Fruit fly (Drosophila melanogaster) whole organism, embryonic: ENCODE measurements around the gene CG8042.

Experiments used
- Abd-B ChIP-seq: fragments of 200-800 bp; sonication (Bioruptor generic); optimal IDR thresholded peaks from 2 replicates; lab custom pipeline; 2018; ENCODE audit warnings: missing biosample characterization, mild to moderate bottlenecking, missing genetic modification characterization, moderate library complexity
- B-H2 ChIP-seq: fragments of 200-800 bp; sonication (Bioruptor generic); optimal IDR thresholded peaks from 2 replicates; lab custom pipeline; 2018; ENCODE audit warnings: missing biosample characterization, mild to moderate bottlenecking, missing genetic modification characterization
- Bdp1 ChIP-seq: fragments of 200-800 bp; sonication (Bioruptor generic); optimal IDR thresholded peaks from 3 replicates; lab custom pipeline; 2016; ENCODE audit warnings: missing biosample characterization, missing genetic modification characterization
- Bgb ChIP-seq: fragments of 200-800 bp; sonication (Bioruptor generic); IDR thresholded peaks from 2 replicates; pipeline ENCODE4 v1.3.6; 2022; ENCODE audit warnings: missing biosample characterization, missing genetic modification characterization; ENCODE audit not compliant: partially characterized antibody
- CG10147 ChIP-seq: fragments of 200-800 bp; sonication (Bioruptor generic); optimal IDR thresholded peaks from 2 replicates; lab custom pipeline; 2019; ENCODE audit warnings: missing biosample characterization, mild to moderate bottlenecking, missing genetic modification characterization, moderate library complexity
- CG10321 ChIP-seq: fragments of 200-800 bp; sonication (Bioruptor generic); IDR thresholded peaks from 2 replicates; pipeline ENCODE4 v1.3.6; 2022; ENCODE audit warnings: missing biosample characterization, missing genetic modification characterization
- CG10654 ChIP-seq: fragments of 200-800 bp; sonication (Bioruptor generic); optimal IDR thresholded peaks from 2 replicates; lab custom pipeline; 2016; ENCODE audit warnings: missing biosample characterization, missing genetic modification characterization
- CG11504 ChIP-seq: fragments of 200-800 bp; sonication (Bioruptor generic); optimal IDR thresholded peaks from 3 replicates; lab custom pipeline; 2019; ENCODE audit warnings: missing biosample characterization, mild to moderate bottlenecking, missing genetic modification characterization, moderate library complexity
- CG11723 ChIP-seq: fragments of 200-800 bp; sonication (Bioruptor generic); optimal IDR thresholded peaks from 2 replicates; lab custom pipeline; 2017; ENCODE audit warnings: missing biosample characterization, mild to moderate bottlenecking, missing genetic modification characterization
- CG13123 ChIP-seq: fragments of 200-800 bp; sonication (Bioruptor generic); optimal IDR thresholded peaks from 2 replicates; lab custom pipeline; 2016; ENCODE audit warnings: missing biosample characterization, missing genetic modification characterization
- CG14441 ChIP-seq: fragments of 200-800 bp; sonication (Bioruptor generic); IDR thresholded peaks from 2 replicates; pipeline ENCODE4 v1.3.6; 2022; ENCODE audit warnings: missing biosample characterization, missing genetic modification characterization
- CG17568 ChIP-seq: fragments of 200-800 bp; sonication (Bioruptor generic); optimal IDR thresholded peaks from 2 replicates; lab custom pipeline; 2018; ENCODE audit warnings: missing biosample characterization, mild to moderate bottlenecking, missing genetic modification characterization, moderate library complexity
- CG3281 ChIP-seq: fragments of 200-800 bp; sonication (Bioruptor generic); optimal IDR thresholded peaks from 3 replicates; lab custom pipeline; 2017; ENCODE audit warnings: missing biosample characterization, mild to moderate bottlenecking, missing genetic modification characterization
- CG6683 ChIP-seq: fragments of 200-800 bp; sonication (Bioruptor generic); optimal IDR thresholded peaks from 2 replicates; lab custom pipeline; 2017; ENCODE audit warnings: missing biosample characterization, mild to moderate bottlenecking, missing genetic modification characterization, missing genetic modification reagents
- CG9437 ChIP-seq: fragments of 200-800 bp; sonication (Bioruptor generic); optimal IDR thresholded peaks from 2 replicates; lab custom pipeline; 2018; ENCODE audit warnings: missing biosample characterization, mild to moderate bottlenecking, missing genetic modification characterization
- CG9727 ChIP-seq: fragments of 200-800 bp; sonication (Bioruptor generic); optimal IDR thresholded peaks from 3 replicates; lab custom pipeline; 2017; ENCODE audit warnings: missing biosample characterization, mild to moderate bottlenecking, missing genetic modification characterization
- CG9797 ChIP-seq: fragments of 200-800 bp; sonication (Bioruptor generic); optimal IDR thresholded peaks from 3 replicates; lab custom pipeline; 2018; ENCODE audit warnings: missing biosample characterization, mild to moderate bottlenecking, missing genetic modification characterization
- CrebB ChIP-seq: fragments of 200-800 bp; sonication (Bioruptor generic); optimal IDR thresholded peaks from 3 replicates; lab custom pipeline; 2018; ENCODE audit warnings: missing biosample characterization, mild to moderate bottlenecking, missing genetic modification characterization
- H2.0 ChIP-seq: fragments of 200-800 bp; sonication (Bioruptor generic); IDR thresholded peaks from 2 replicates; pipeline ENCODE4 v1.3.6; 2022; ENCODE audit warnings: missing biosample characterization, missing genetic modification characterization
- HmgD ChIP-seq: fragments of 200-800 bp; sonication (Bioruptor generic); optimal IDR thresholded peaks from 3 replicates; lab custom pipeline; 2016; ENCODE audit warnings: missing biosample characterization, missing genetic modification characterization
- HmgZ ChIP-seq: fragments of 200-800 bp; sonication (Bioruptor generic); optimal IDR thresholded peaks from 2 replicates; lab custom pipeline; 2018; ENCODE audit warnings: missing biosample characterization, mild to moderate bottlenecking, missing genetic modification characterization
- Hmr ChIP-seq: fragments of 200-800 bp; sonication (Bioruptor generic); optimal IDR thresholded peaks from 3 replicates; lab custom pipeline; 2017; ENCODE audit warnings: mild to moderate bottlenecking, missing biosample characterization, missing genetic modification reagents, missing genetic modification characterization
- Lhr ChIP-seq: fragments of 200-800 bp; sonication (Bioruptor generic); optimal IDR thresholded peaks from 3 replicates; lab custom pipeline; 2017; ENCODE audit warnings: mild to moderate bottlenecking, missing biosample characterization, missing genetic modification reagents, missing genetic modification characterization
- Lim3 ChIP-seq: fragments of 200-800 bp; sonication (Bioruptor generic); IDR thresholded peaks from 2 replicates; pipeline ENCODE4 v1.3.6; 2022; ENCODE audit warnings: missing biosample characterization, missing genetic modification characterization
- Lpt ChIP-seq: fragments of >200 bp; optimal IDR thresholded peaks from 2 replicates; lab custom pipeline; 2018; ENCODE audit warnings: missing biosample characterization, missing genetic modification characterization
- Mes4 ChIP-seq: fragments of 200-800 bp; sonication (Bioruptor generic); optimal IDR thresholded peaks from 2 replicates; lab custom pipeline; 2016; ENCODE audit warnings: missing biosample characterization, missing genetic modification characterization
- Nf-YC ChIP-seq: fragments of 200-800 bp; optimal IDR thresholded peaks from 3 replicates; lab custom pipeline; 2019; ENCODE audit warnings: missing biosample characterization, mild to moderate bottlenecking, missing genetic modification characterization, moderate library complexity
- Oli ChIP-seq: fragments of 200-800 bp; sonication (Bioruptor generic); optimal IDR thresholded peaks from 2 replicates; lab custom pipeline; 2018; ENCODE audit warnings: missing biosample characterization, mild to moderate bottlenecking, missing genetic modification characterization, moderate library complexity
- Rx ChIP-seq: fragments of 200-800 bp; sonication (Bioruptor generic); IDR thresholded peaks from 2 replicates; pipeline ENCODE4 v1.3.6; 2022; ENCODE audit warnings: missing biosample characterization, missing genetic modification characterization
- Taf1 ChIP-seq: fragments of 200-800 bp; sonication (Bioruptor generic); IDR thresholded peaks from 2 replicates; pipeline ENCODE4 v1.3.6; 2022; ENCODE audit warnings: missing biosample characterization, missing genetic modification characterization
- bigmax ChIP-seq: fragments of 200-800 bp; sonication (Bioruptor generic); optimal IDR thresholded peaks from 2 replicates; lab custom pipeline; 2018; ENCODE audit warnings: missing biosample characterization, mild to moderate bottlenecking, missing genetic modification characterization
- dan ChIP-seq: fragments of 200-800 bp; sonication (Bioruptor generic); IDR thresholded peaks from 2 replicates; pipeline ENCODE4 v1.3.6; 2022; ENCODE audit warnings: missing biosample characterization, missing genetic modification characterization
- danr ChIP-seq: fragments of 200-800 bp; sonication (Bioruptor generic); IDR thresholded peaks from 2 replicates; pipeline ENCODE4 v1.3.6; 2022; ENCODE audit warnings: missing biosample characterization, missing genetic modification characterization
- hbn ChIP-seq: fragments of 200-800 bp; sonication (Bioruptor generic); IDR thresholded peaks from 2 replicates; pipeline ENCODE4 v1.3.6; 2022; ENCODE audit warnings: missing biosample characterization, missing genetic modification characterization; ENCODE audit not compliant: partially characterized antibody
- lab ChIP-seq: fragments of 200-800 bp; sonication (Bioruptor generic); optimal IDR thresholded peaks from 3 replicates; lab custom pipeline; 2017; ENCODE audit warnings: missing biosample characterization, missing genetic modification characterization, mild to moderate bottlenecking, moderate library complexity, missing genetic modification reagents
- nau ChIP-seq: fragments of 200-800 bp; sonication (Bioruptor generic); optimal IDR thresholded peaks from 3 replicates; lab custom pipeline; 2017; ENCODE audit warnings: missing biosample characterization, mild to moderate bottlenecking, missing genetic modification characterization, missing genetic modification reagents
- nerfin-2 ChIP-seq: fragments of 200-800 bp; sonication (Bioruptor generic); IDR thresholded peaks from 2 replicates; pipeline ENCODE4 v1.3.6; 2022; ENCODE audit warnings: missing biosample characterization, missing genetic modification characterization; ENCODE audit not compliant: partially characterized antibody
- p53 ChIP-seq: fragments of 200-800 bp; sonication (Bioruptor generic); optimal IDR thresholded peaks from 2 replicates; lab custom pipeline; 2016; ENCODE audit warnings: missing biosample characterization, missing genetic modification characterization
- peb ChIP-seq: fragments of 200-800 bp; sonication (Bioruptor generic); IDR thresholded peaks from 2 replicates; pipeline ENCODE4 v1.3.6; 2022; ENCODE audit warnings: missing biosample characterization, missing genetic modification characterization
- run ChIP-seq: fragments of 200-800 bp; sonication (Bioruptor generic); optimal IDR thresholded peaks from 3 replicates; lab custom pipeline; 2018; ENCODE audit warnings: missing biosample characterization, mild to moderate bottlenecking, missing genetic modification characterization
- sc ChIP-seq, 3 experiments: fragments of >200 bp in 2 of 3; fragments of 200-800 bp in 1 of 3; sonication (Bioruptor generic) in 1 of 3; optimal IDR thresholded peaks; 2 replicates in 2 of 3; 3 replicates in 1 of 3; lab custom pipeline; 2017; ENCODE audit warnings: mild to moderate bottlenecking in 1 of 3, missing biosample characterization in 1 of 3, missing genetic modification characterization in 1 of 3, missing genetic modification reagents in 1 of 3
- seq ChIP-seq: fragments of 200-800 bp; sonication (Bioruptor generic); IDR thresholded peaks from 2 replicates; pipeline ENCODE4 v1.3.6; 2022; ENCODE audit warnings: missing biosample characterization, missing genetic modification characterization
- trem ChIP-seq: fragments of 200-800 bp; optimal IDR thresholded peaks from 3 replicates; lab custom pipeline; 2019; ENCODE audit warnings: missing biosample characterization, mild to moderate bottlenecking, missing genetic modification characterization, moderate library complexity
- tup ChIP-seq: fragments of 200-800 bp; sonication (Bioruptor generic); optimal IDR thresholded peaks from 2 replicates; lab custom pipeline; 2016; ENCODE audit warnings: missing biosample characterization, mild to moderate bottlenecking, missing genetic modification characterization, moderate library complexity
- unc-4 ChIP-seq: fragments of 200-800 bp; sonication (Bioruptor generic); IDR thresholded peaks from 2 replicates; pipeline ENCODE4 v1.3.6; 2022; ENCODE audit warnings: missing biosample characterization, missing genetic modification characterization; ENCODE audit not compliant: partially characterized antibody
- unpg ChIP-seq: fragments of 200-800 bp; sonication (Bioruptor generic); optimal IDR thresholded peaks from 3 replicates; lab custom pipeline; 2018; ENCODE audit warnings: missing biosample characterization, mild to moderate bottlenecking, missing genetic modification characterization, moderate library complexity
- vnd ChIP-seq: fragments of 200-800 bp; sonication (Bioruptor generic); IDR thresholded peaks from 3 replicates; pipeline ENCODE4 v1.3.6; 2022; ENCODE audit warnings: missing biosample characterization, missing genetic modification characterization; ENCODE audit not compliant: partially characterized antibody
- z ChIP-seq: fragments of 200-800 bp; sonication (Bioruptor generic); IDR thresholded peaks from 3 replicates; pipeline ENCODE4 v1.3.6; 2022; ENCODE audit warnings: missing biosample characterization, missing genetic modification characterization
- zen2 ChIP-seq: fragments of 200-800 bp; sonication (Bioruptor generic); IDR thresholded peaks from 3 replicates; pipeline ENCODE4 v1.3.6; 2022; ENCODE audit warnings: missing biosample characterization, missing genetic modification characterization; ENCODE audit not compliant: partially characterized antibody
- zfh2 ChIP-seq: fragments of 200-800 bp; sonication (Bioruptor generic); optimal IDR thresholded peaks from 2 replicates; lab custom pipeline; 2016; ENCODE audit warnings: missing biosample characterization, missing genetic modification characterization

The CG8042 gene

dm6 chr3L:7935933-7936494 is 38.8 kb downstream of the CG8042 start, which contains the start of the genes syd and Srp9 (continued):
- TF ChIP-seq Rx (GFP tag; lab: Robert Waterston, UW) = no peak
- no peak for TF ChIP-seq H2.0
- no peak for TF ChIP-seq Mes4 (GFP tag; lab: Kevin White, UChicago)
- no peak for TF ChIP-seq Bdp1 (GFP tag; lab: Kevin White, UChicago)
- no peak for TF ChIP-seq sc (optimal IDR thresholded peaks at IDR 0.05; lab: Kevin White, UChicago)
- TF ChIP-seq sc (GFP tag; optimal IDR thresholded peaks at IDR 0.05; lab: Kevin White, UChicago) = no peak
- TF ChIP-seq Lim3 = no peak
- peak; percentile 23; the same call in 1 of the 2 replicates for TF ChIP-seq unc-4 (GFP tag; lab: Robert Waterston, UW)
- no peak for TF ChIP-seq CG14441 (GFP tag; lab: Robert Waterston, UW)
- TF ChIP-seq Taf1 = no peak
- no peak for TF ChIP-seq bigmax (GFP tag; lab: Kevin White, UChicago)
- TF ChIP-seq dan (GFP tag; lab: Robert Waterston, UW) = no peak
- peak; percentile 24 for TF ChIP-seq CG17568 (GFP tag; lab: Kevin White, UChicago)
- no peak for TF ChIP-seq CG9437 (GFP tag; lab: Kevin White, UChicago)
- TF ChIP-seq zfh2 (GFP tag; lab: Kevin White, UChicago) = no peak
- TF ChIP-seq HmgZ = no peak
- TF ChIP-seq z = no peak
- TF ChIP-seq run (tag; lab: Kevin White, UChicago) = no peak
- TF ChIP-seq Abd-B (GFP tag; lab: Kevin White, UChicago) = no peak
- TF ChIP-seq danr (GFP tag; lab: Robert Waterston, UW) = no peak
- TF ChIP-seq seq (GFP tag; lab: Robert Waterston, UW) = no peak
- no peak for TF ChIP-seq tup (GFP tag; lab: Kevin White, UChicago)
- TF ChIP-seq CG3281 (GFP tag; lab: Kevin White, UChicago) = no peak
- peak; percentile 31 for TF ChIP-seq Hmr (GFP tag; lab: Kevin White, UChicago)
- no peak for TF ChIP-seq unpg (GFP tag; lab: Kevin White, UChicago)
- TF ChIP-seq trem (tag; lab: Kevin White, UChicago) = peak; percentile 74
- no peak for TF ChIP-seq HmgD
- no peak for TF ChIP-seq CG13123 (GFP tag; lab: Kevin White, UChicago)
- TF ChIP-seq Oli (tag; lab: Kevin White, UChicago) = no peak
- peak; percentile 38 for TF ChIP-seq Nf-YC
- TF ChIP-seq CrebB (tag; lab: Kevin White, UChicago) = no peak
- no peak for TF ChIP-seq CG9727 (GFP tag; lab: Kevin White, UChicago)
- peak; percentile 81 for TF ChIP-seq CG9797 (GFP tag; lab: Kevin White, UChicago)
- no peak for TF ChIP-seq Lpt (GFP tag; lab: Kevin White, UChicago)
- no peak for TF ChIP-seq CG10654 (GFP tag; lab: Kevin White, UChicago)
- no peak for TF ChIP-seq Bgb (GFP tag; lab: Robert Waterston, UW)
- TF ChIP-seq B-H2 (GFP tag; lab: Kevin White, UChicago) = no peak
- no peak for TF ChIP-seq lab
- TF ChIP-seq CG10321 (GFP tag; lab: Robert Waterston, UW) = no peak
- no peak for TF ChIP-seq nerfin-2 (GFP tag; lab: Robert Waterston, UW)
- TF ChIP-seq zen2 (GFP tag; lab: Robert Waterston, UW) = no peak
- TF ChIP-seq nau (GFP tag; lab: Kevin White, UChicago) = no peak
- TF ChIP-seq CG6683 (GFP tag; lab: Kevin White, UChicago) = no peak
- TF ChIP-seq p53 (GFP tag; lab: Kevin White, UChicago) = no peak
- TF ChIP-seq Lhr (GFP tag; lab: Kevin White, UChicago) = peak; percentile 6
- no peak for TF ChIP-seq CG10147
- TF ChIP-seq CG11723 (GFP tag; lab: Kevin White, UChicago) = no peak
- TF ChIP-seq CG11504 (tag; lab: Kevin White, UChicago) = no peak
- TF ChIP-seq peb (GFP tag; lab: Robert Waterston, UW) = no peak
- no peak for TF ChIP-seq hbn (GFP tag; lab: Robert Waterston, UW)
- TF ChIP-seq vnd = no peak
